Fruit fly (Drosophila melanogaster) whole organism, embryonic: ENCODE results near the gene CG43731.
A peak's percentile ranks its signal among the peaks of the same experiment; 100 is the strongest.

ENCODE experiments used
- Adf1 ChIP-seq: fragments of 200-800 bp; sonication (Bioruptor generic); IDR thresholded peaks from 2 replicates; pipeline ENCODE4 v1.3.6; 2022; ENCODE audit warnings: missing biosample characterization, missing genetic modification characterization
- CG11695 ChIP-seq: fragments of 200-800 bp; sonication (Bioruptor generic); IDR thresholded peaks from 3 replicates; pipeline ENCODE4 v1.3.6; 2022; ENCODE audit warnings: missing biosample characterization, missing genetic modification characterization
- CG12391 ChIP-seq: fragments of 200-800 bp; sonication (Bioruptor generic); optimal IDR thresholded peaks from 3 replicates; lab custom pipeline; 2018; ENCODE audit warnings: missing biosample characterization, mild to moderate bottlenecking, missing genetic modification characterization, moderate library complexity
- CG12744 ChIP-seq: fragments of 200-800 bp; sonication (Bioruptor generic); optimal IDR thresholded peaks from 2 replicates; lab custom pipeline; 2016; ENCODE audit warnings: missing biosample characterization, missing genetic modification characterization
- CG14710 ChIP-seq: fragments of 200-800 bp; sonication (Bioruptor generic); optimal IDR thresholded peaks from 3 replicates; lab custom pipeline; 2019; ENCODE audit warnings: missing biosample characterization, mild to moderate bottlenecking, missing genetic modification characterization, moderate library complexity
- CG15073 ChIP-seq: fragments of 200-800 bp; sonication (Bioruptor generic); optimal IDR thresholded peaks from 2 replicates; lab custom pipeline; 2016; ENCODE audit warnings: missing biosample characterization, missing genetic modification characterization
- CG2199 ChIP-seq: fragments of 200-800 bp; sonication (Bioruptor generic); IDR thresholded peaks from 3 replicates; pipeline ENCODE4 v1.3.6; 2022; ENCODE audit warnings: missing biosample characterization, missing genetic modification characterization
- CG30403 ChIP-seq: fragments of 200-800 bp; sonication (Bioruptor generic); optimal IDR thresholded peaks from 3 replicates; lab custom pipeline; 2016; ENCODE audit warnings: missing biosample characterization, missing genetic modification characterization
- CG4404 ChIP-seq: fragments of 200-800 bp; sonication (Bioruptor generic); IDR thresholded peaks from 2 replicates; pipeline ENCODE4 v1.3.6; 2022; ENCODE audit warnings: missing biosample characterization, missing genetic modification characterization
- CG5245 ChIP-seq: fragments of 200-800 bp; sonication (Bioruptor generic); optimal IDR thresholded peaks from 3 replicates; lab custom pipeline; 2016; ENCODE audit warnings: missing biosample characterization, missing genetic modification characterization
- CG8089 ChIP-seq: fragments of 200-800 bp; sonication (Bioruptor generic); optimal IDR thresholded peaks from 3 replicates; lab custom pipeline; 2016; ENCODE audit warnings: missing biosample characterization, missing genetic modification characterization
- D19A ChIP-seq: fragments of 200-800 bp; optimal IDR thresholded peaks from 3 replicates; lab custom pipeline; 2019; ENCODE audit warnings: missing biosample characterization, mild to moderate bottlenecking, missing genetic modification characterization, moderate library complexity
- HmgD ChIP-seq: fragments of 200-800 bp; sonication (Bioruptor generic); optimal IDR thresholded peaks from 3 replicates; lab custom pipeline; 2016; ENCODE audit warnings: missing biosample characterization, missing genetic modification characterization
- Hr3 ChIP-seq: fragments of 200-800 bp; sonication (Bioruptor generic); optimal IDR thresholded peaks from 3 replicates; lab custom pipeline; 2016; ENCODE audit warnings: missing biosample characterization, missing genetic modification characterization
- Mes4 ChIP-seq: fragments of 200-800 bp; sonication (Bioruptor generic); optimal IDR thresholded peaks from 2 replicates; lab custom pipeline; 2016; ENCODE audit warnings: missing biosample characterization, missing genetic modification characterization
- PHDP ChIP-seq: fragments of 200-800 bp; sonication (Bioruptor generic); optimal IDR thresholded peaks from 3 replicates; lab custom pipeline; 2018; ENCODE audit warnings: missing biosample characterization, mild to moderate bottlenecking, missing genetic modification characterization, moderate library complexity
- Rx ChIP-seq: fragments of 200-800 bp; sonication (Bioruptor generic); IDR thresholded peaks from 2 replicates; pipeline ENCODE4 v1.3.6; 2022; ENCODE audit warnings: missing biosample characterization, missing genetic modification characterization
- abd-A ChIP-seq: fragments of 200-800 bp; sonication (Bioruptor generic); optimal IDR thresholded peaks from 3 replicates; lab custom pipeline; 2019; ENCODE audit warnings: missing biosample characterization, mild to moderate bottlenecking, missing genetic modification characterization, moderate library complexity
- cg ChIP-seq: fragments of 200-800 bp; sonication (Bioruptor generic); optimal IDR thresholded peaks from 3 replicates; lab custom pipeline; 2019; ENCODE audit warnings: missing biosample characterization, mild to moderate bottlenecking, missing genetic modification characterization, moderate library complexity
- crol ChIP-seq: fragments of 200-800 bp; sonication (Bioruptor generic); IDR thresholded peaks from 2 replicates; pipeline ENCODE4 v1.3.6; 2022; ENCODE audit warnings: missing biosample characterization, missing genetic modification characterization
- dmrt11E ChIP-seq: fragments of 200-800 bp; sonication (Bioruptor generic); optimal IDR thresholded peaks from 3 replicates; lab custom pipeline; 2018; ENCODE audit warnings: missing biosample characterization, mild to moderate bottlenecking, missing genetic modification characterization, moderate library complexity
- ftz-f1 ChIP-seq: fragments of 200-800 bp; sonication (Bioruptor generic); optimal IDR thresholded peaks from 2 replicates; lab custom pipeline; 2016; ENCODE audit warnings: missing biosample characterization, missing genetic modification characterization
- fu2 ChIP-seq: fragments of 200-800 bp; sonication (Bioruptor generic); optimal IDR thresholded peaks from 2 replicates; lab custom pipeline; 2016; ENCODE audit warnings: missing biosample characterization, missing genetic modification characterization
- jigr1 ChIP-seq: fragments of 200-800 bp; sonication (Bioruptor generic); IDR thresholded peaks from 3 replicates; pipeline ENCODE4 v1.3.6; 2022; ENCODE audit warnings: missing biosample characterization, missing genetic modification characterization
- kni ChIP-seq: fragments of 200-800 bp; sonication (Bioruptor generic); optimal IDR thresholded peaks from 3 replicates; lab custom pipeline; 2017; ENCODE audit warnings: mild to moderate bottlenecking, missing biosample characterization, missing genetic modification reagents, missing genetic modification characterization
- nerfin-1 ChIP-seq: fragments of 200-800 bp; sonication (Bioruptor generic); optimal IDR thresholded peaks from 3 replicates; lab custom pipeline; 2019; ENCODE audit warnings: missing biosample characterization, mild to moderate bottlenecking, missing genetic modification characterization, moderate library complexity
- nom ChIP-seq: fragments of 200-800 bp; sonication (Bioruptor generic); optimal IDR thresholded peaks from 2 replicates; lab custom pipeline; 2017; ENCODE audit warnings: missing biosample characterization, missing genetic modification characterization, mild to moderate bottlenecking, moderate library complexity, missing genetic modification reagents
- oc ChIP-seq: fragments of 200-800 bp; sonication (Bioruptor generic); optimal IDR thresholded peaks from 2 replicates; lab custom pipeline; 2018; ENCODE audit warnings: missing biosample characterization, mild to moderate bottlenecking, missing genetic modification characterization, moderate library complexity
- pfk ChIP-seq: fragments of 200-800 bp; sonication (Bioruptor generic); optimal IDR thresholded peaks from 2 replicates; lab custom pipeline; 2018; ENCODE audit warnings: missing biosample characterization, mild to moderate bottlenecking, missing genetic modification characterization, moderate library complexity
- pros ChIP-seq: fragments of 200-800 bp; sonication (Bioruptor generic); optimal IDR thresholded peaks from 3 replicates; lab custom pipeline; 2019; ENCODE audit warnings: missing biosample characterization, mild to moderate bottlenecking, missing genetic modification characterization, moderate library complexity
- ranshi ChIP-seq: fragments of 200-800 bp; sonication (Bioruptor generic); IDR thresholded peaks from 2 replicates; pipeline ENCODE4 v1.3.6; 2022; ENCODE audit warnings: missing biosample characterization, missing genetic modification characterization
- ro ChIP-seq: fragments of 200-800 bp; sonication (Bioruptor generic); IDR thresholded peaks from 2 replicates; pipeline ENCODE4 v1.3.6; 2022; ENCODE audit warnings: missing biosample characterization, missing genetic modification characterization
- row ChIP-seq: fragments of 200-800 bp; sonication (Bioruptor generic); IDR thresholded peaks from 3 replicates; pipeline ENCODE4 v1.3.6; 2022; ENCODE audit warnings: missing biosample characterization, missing genetic modification characterization
- run ChIP-seq: fragments of 200-800 bp; sonication (Bioruptor generic); optimal IDR thresholded peaks from 3 replicates; lab custom pipeline; 2018; ENCODE audit warnings: missing biosample characterization, mild to moderate bottlenecking, missing genetic modification characterization
- sens ChIP-seq: fragments of 200-800 bp; sonication (Bioruptor generic); peaks from one replicate; lab custom pipeline; 2016; ENCODE audit warnings: missing biosample characterization, missing genetic modification characterization
- slp2 ChIP-seq: fragments of 200-800 bp; sonication (Bioruptor generic); optimal IDR thresholded peaks from 2 replicates; lab custom pipeline; 2016; ENCODE audit warnings: missing biosample characterization, missing genetic modification characterization
- sqz ChIP-seq: fragments of 200-800 bp; sonication (Bioruptor generic); optimal IDR thresholded peaks from 3 replicates; lab custom pipeline; 2018; ENCODE audit warnings: missing biosample characterization, mild to moderate bottlenecking, missing genetic modification characterization
- vvl ChIP-seq: fragments of 200-800 bp; sonication (Bioruptor generic); IDR thresholded peaks from 2 replicates; pipeline ENCODE4 v1.3.6; 2022; ENCODE audit warnings: missing biosample characterization, missing genetic modification characterization
- z ChIP-seq: fragments of 200-800 bp; sonication (Bioruptor generic); IDR thresholded peaks from 3 replicates; pipeline ENCODE4 v1.3.6; 2022; ENCODE audit warnings: missing biosample characterization, missing genetic modification characterization
- zen ChIP-seq: fragments of 200-800 bp; sonication (Bioruptor generic); optimal IDR thresholded peaks from 3 replicates; lab custom pipeline; 2018; ENCODE audit warnings: missing biosample characterization, mild to moderate bottlenecking, missing genetic modification characterization, moderate library complexity
- zen2 ChIP-seq: fragments of 200-800 bp; sonication (Bioruptor generic); IDR thresholded peaks from 3 replicates; pipeline ENCODE4 v1.3.6; 2022; ENCODE audit warnings: missing biosample characterization, missing genetic modification characterization; ENCODE audit not compliant: partially characterized antibody

CG43731 gene

dm6 chr2L:19136735-19137134, 34.9 kb downstream of the CG43731 start (continued):
- TF ChIP-seq D19A (tag; lab: Kevin White, UChicago) (peak; percentile 50), zen (tag; lab: Kevin White, UChicago) (peak; percentile 45), Adf1 (GFP tag; lab: Robert Waterston, UW) (peak; percentile 14; the same call in 1 of the 2 replicates), jigr1 (no peak), ro (GFP tag; lab: Robert Waterston, UW) (no peak), CG12391 (tag; lab: Kevin White, UChicago) (peak; percentile 61), pfk (GFP tag; lab: Kevin White, UChicago) (no peak), sens (GFP tag; lab: Kevin White, UChicago) (peak; percentile 83), CG30403 (peak; percentile 2), CG12744 (GFP tag; lab: Kevin White, UChicago) (no peak), dmrt11E (tag; lab: Kevin White, UChicago) (peak; percentile 89), CG15073 (GFP tag; lab: Kevin White, UChicago) (peak; percentile 36), run (tag; lab: Kevin White, UChicago) (no peak), row (GFP tag; lab: Robert Waterston, UW) (peak; percentile 40; the same call in 1 of the 3 replicates), oc (no peak), ranshi (0 out of 2 replicates have a peak, but pooled peaks have one; percentile 6), Mes4 (peak; percentile 20), cg (GFP tag; lab: Kevin White, UChicago) (peak; percentile 56), slp2 (GFP tag; lab: Kevin White, UChicago) (no peak), ftz-f1 (GFP tag; lab: Kevin White, UChicago) (no peak), Hr3 (GFP tag; lab: Kevin White, UChicago) (peak; percentile 7), fu2 (GFP tag; lab: Kevin White, UChicago) (no peak), PHDP (no peak), CG14710 (tag; lab: Kevin White, UChicago) (peak; percentile 57), CG5245 (no peak), z (no peak)

- TF ChIP-seq kni (GFP tag; lab: Kevin White, UChicago) (peak; percentile 20), Rx (GFP tag; lab: Robert Waterston, UW) (0 out of 2 replicates have a peak, but pooled peaks have one; percentile 23), CG8089 (no peak), abd-A (tag; lab: Kevin White, UChicago) (peak; percentile 87), cg (GFP tag; lab: Kevin White, UChicago) (peak; percentile 40), sqz (GFP tag; lab: Kevin White, UChicago) (peak; percentile 61), CG2199 (0 out of 3 replicates have a peak, but pooled peaks have one; percentile 28), nerfin-1 (tag; lab: Kevin White, UChicago) (peak; percentile 16), CG4404 (GFP tag; lab: Robert Waterston, UW) (no peak), HmgD (GFP tag; lab: Kevin White, UChicago) (no peak), crol (GFP tag; lab: Robert Waterston, UW) (0 out of 2 replicates have a peak, but pooled peaks have one; percentile 32), pfk (GFP tag; lab: Kevin White, UChicago) (peak; percentile 91), CG11695 (GFP tag; lab: Robert Waterston, UW) (0 out of 3 replicates have a peak, but pooled peaks have one; percentile 11), pros (GFP tag; lab: Kevin White, UChicago) (peak; percentile 98), zen2 (GFP tag; lab: Robert Waterston, UW) (0 out of 3 replicates have a peak, but pooled peaks have one; percentile 17), nom (GFP tag; lab: Kevin White, UChicago) (peak; percentile 20), dmrt11E (tag; lab: Kevin White, UChicago) (no peak), vvl (GFP tag; lab: Robert Waterston, UW) (peak; percentile 26; the same call in 1 of the 2 replicates)
Observed at dm6 chr2L:19137494-19138360, 35.9 kb downstream of the CG43731 start.
